Worm (Caenorhabditis elegans): ENCODE measurements around the gene praf-3.

DNA sequence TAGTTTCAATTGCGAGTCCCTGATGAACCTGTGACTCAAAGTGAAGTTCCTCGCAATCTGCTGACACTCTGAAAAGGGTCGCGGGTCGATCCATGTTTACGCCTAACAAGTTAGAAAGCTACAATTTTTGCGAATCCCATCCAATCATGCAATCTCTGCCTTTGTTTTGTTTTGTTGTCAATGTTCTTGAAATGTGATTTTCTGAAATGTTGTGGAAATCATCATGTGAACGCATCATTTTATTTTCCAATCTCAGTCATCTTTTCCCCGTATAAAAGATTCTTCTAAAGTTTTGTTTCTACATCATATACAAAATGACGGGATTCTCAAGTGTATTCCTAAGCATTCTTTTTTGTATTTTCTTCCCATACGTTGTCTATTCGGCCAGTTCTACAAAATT, 31.7 kb upstream of the praf-3 start, which contains the start of gene F17E9.4:
- TF ChIP-seq nhr-232 (tag; optimal IDR thresholded peaks at IDR 0.05) = no peak
- TF ChIP-seq unc-55 (GFP tag; optimal IDR thresholded peaks at IDR 0.05) = no peak
- no peak for TF ChIP-seq ceh-34 (tag; optimal IDR thresholded peaks at IDR 0.05)
- no peak for TF ChIP-seq sox-2 (GFP tag; IDR thresholded peaks at IDR 0.05)
- TF ChIP-seq pag-3 (tag; optimal IDR thresholded peaks at IDR 0.05; ENCODE audit: borderline replicate concordance) = no peak
- TF ChIP-seq T23F11.4 (GFP tag; optimal IDR thresholded peaks at IDR 0.05) = no peak
- no peak for TF ChIP-seq ets-4 (tag; optimal IDR thresholded peaks at IDR 0.05)
- TF ChIP-seq pqm-1 (tag; optimal IDR thresholded peaks at IDR 0.05) = no peak
- no peak for TF ChIP-seq ama-1 (optimal IDR thresholded peaks at IDR 0.05)

Data from whole organism, late embryonic.